Worm (Caenorhabditis elegans) whole organism, late embryonic: ENCODE measurements around the gene Y53F4B.7.

Source experiments
- C08G9.2 ChIP-seq: sonication (generic microtip); optimal IDR thresholded peaks from 2 replicates; lab custom pipeline; 2016; ENCODE audit warnings: mild to moderate bottlenecking, missing genetic modification characterization, moderate library complexity, missing compliant biosample characterization
- C38D4.7 ChIP-seq: fragments of 200-800 bp; sonication (Bioruptor generic); optimal IDR thresholded peaks from 2 replicates; lab custom pipeline; 2018; ENCODE audit warnings: mild to moderate bottlenecking, missing genetic modification characterization, moderate library complexity, missing compliant biosample characterization
- F13H6.1 ChIP-seq: sonication (generic microtip); optimal IDR thresholded peaks from 2 replicates; lab custom pipeline; 2016; ENCODE audit warnings: missing genetic modification characterization, missing compliant biosample characterization
- K02D7.2 ChIP-seq: sonication (generic microtip); optimal IDR thresholded peaks from 2 replicates; lab custom pipeline; 2017; ENCODE audit warnings: mild to moderate bottlenecking, missing genetic modification characterization, missing compliant biosample characterization
- K09A11.1 ChIP-seq: sonication (generic microtip); optimal IDR thresholded peaks from 2 replicates; lab custom pipeline; 2017; ENCODE audit warnings: antibody characterized with exemption, mild to moderate bottlenecking, missing genetic modification characterization, missing compliant biosample characterization; ENCODE audit not compliant: insufficient read depth
- Y22D7AL.16 ChIP-seq: sonication (generic microtip); optimal IDR thresholded peaks from 2 replicates; lab custom pipeline; 2016; ENCODE audit warnings: missing genetic modification characterization, missing compliant biosample characterization
- ahr-1 ChIP-seq: sonication (generic microtip); optimal IDR thresholded peaks from 2 replicates; lab custom pipeline; 2016; ENCODE audit warnings: missing genetic modification characterization, missing compliant biosample characterization
- ceh-2 ChIP-seq: sonication (generic microtip); optimal IDR thresholded peaks from 2 replicates; lab custom pipeline; 2016; ENCODE audit warnings: missing genotype, missing genetic modification characterization, missing compliant biosample characterization
- ceh-22 ChIP-seq: sonication (generic microtip); optimal IDR thresholded peaks from 2 replicates; lab custom pipeline; 2017; ENCODE audit warnings: missing biosample characterization, missing genetic modification characterization
- ceh-30 ChIP-seq: fragments of 150-350 bp; optimal IDR thresholded peaks from 2 replicates; lab custom pipeline; 2014; ENCODE audit warnings: missing biosample characterization, missing genetic modification characterization
- ceh-31 ChIP-seq: sonication (generic microtip); optimal IDR thresholded peaks from 2 replicates; lab custom pipeline; 2016; ENCODE audit warnings: missing genetic modification characterization, missing compliant biosample characterization
- ceh-34 ChIP-seq: sonication (generic microtip); optimal IDR thresholded peaks from 2 replicates; lab custom pipeline; 2016; ENCODE audit warnings: mild to moderate bottlenecking, missing genetic modification characterization, missing compliant biosample characterization
- ceh-48 ChIP-seq: sonication (generic microtip); optimal IDR thresholded peaks from 2 replicates; lab custom pipeline; 2016; ENCODE audit warnings: missing genetic modification characterization, inconsistent platforms, missing compliant biosample characterization
- ceh-6 ChIP-seq: fragments of 200-800 bp; sonication (Bioruptor generic); optimal IDR thresholded peaks from 2 replicates; lab custom pipeline; 2018; ENCODE audit warnings: mild to moderate bottlenecking, missing genetic modification characterization, missing compliant biosample characterization
- che-1 ChIP-seq: sonication (generic microtip); optimal IDR thresholded peaks from 2 replicates; lab custom pipeline; 2016; ENCODE audit warnings: mild to moderate bottlenecking, missing genetic modification characterization, missing compliant biosample characterization
- dmd-4 ChIP-seq: sonication (generic microtip); optimal IDR thresholded peaks from 2 replicates; lab custom pipeline; 2016; ENCODE audit warnings: borderline replicate concordance, missing genetic modification characterization, missing compliant biosample characterization
- elt-2 ChIP-seq: sonication (generic microtip); optimal IDR thresholded peaks from 2 replicates; lab custom pipeline; 2016; ENCODE audit warnings: missing genetic modification reagents, missing genetic modification characterization, missing compliant biosample characterization
- elt-4 ChIP-seq: sonication (generic microtip); optimal IDR thresholded peaks from 2 replicates; lab custom pipeline; 2016; ENCODE audit warnings: missing genetic modification characterization, missing compliant biosample characterization
- ets-4 ChIP-seq: sonication (generic microtip); optimal IDR thresholded peaks from 2 replicates; lab custom pipeline; 2016; ENCODE audit warnings: missing genetic modification characterization, missing compliant biosample characterization
- eyg-1 ChIP-seq: sonication (generic microtip); optimal IDR thresholded peaks from 2 replicates; lab custom pipeline; 2016; ENCODE audit warnings: missing genotype, missing genetic modification characterization, missing compliant biosample characterization
- fax-1 ChIP-seq: sonication (generic microtip); optimal IDR thresholded peaks from 2 replicates; lab custom pipeline; 2016; ENCODE audit warnings: missing genotype, missing genetic modification characterization, missing compliant biosample characterization
- fkh-10 ChIP-seq: fragments of 150-350 bp; optimal IDR thresholded peaks from 2 replicates; lab custom pipeline; 2014; ENCODE audit warnings: missing biosample characterization, missing genetic modification reagents, missing genetic modification characterization
- hlh-13 ChIP-seq: fragments of 200-800 bp; sonication (Bioruptor generic); optimal IDR thresholded peaks from 2 replicates; lab custom pipeline; 2018; ENCODE audit warnings: mild to moderate bottlenecking, missing genetic modification characterization, missing compliant biosample characterization
- hlh-15 ChIP-seq: sonication (generic microtip); optimal IDR thresholded peaks from 2 replicates; lab custom pipeline; 2016; ENCODE audit warnings: missing genetic modification characterization, missing compliant biosample characterization
- hlh-6 ChIP-seq: sonication (generic microtip); optimal IDR thresholded peaks from 2 replicates; lab custom pipeline; 2016; ENCODE audit warnings: missing genotype, missing genetic modification characterization, missing compliant biosample characterization
- hlh-8 ChIP-seq: sonication (generic microtip); optimal IDR thresholded peaks from 2 replicates; lab custom pipeline; 2016; ENCODE audit warnings: missing genotype, missing genetic modification characterization, missing compliant biosample characterization
- lim-6 ChIP-seq: sonication (generic microtip); optimal IDR thresholded peaks from 2 replicates; lab custom pipeline; 2016; ENCODE audit warnings: missing genetic modification characterization, missing compliant biosample characterization
- lin-11 ChIP-seq: fragments of 200-800 bp; sonication (Bioruptor generic); optimal IDR thresholded peaks from 2 replicates; lab custom pipeline; 2018; ENCODE audit warnings: mild to moderate bottlenecking, missing genetic modification characterization, missing compliant biosample characterization
- nhr-11 ChIP-seq: fragments of 150-350 bp; optimal IDR thresholded peaks from 2 replicates; lab custom pipeline; 2014; ENCODE audit warnings: missing biosample characterization, missing genetic modification characterization
- nhr-232 ChIP-seq: sonication (generic microtip); optimal IDR thresholded peaks from 2 replicates; lab custom pipeline; 2016; ENCODE audit warnings: missing genetic modification characterization, missing compliant biosample characterization
- npax-4 ChIP-seq: sonication (generic microtip); optimal IDR thresholded peaks from 2 replicates; lab custom pipeline; 2016; ENCODE audit warnings: missing genetic modification characterization, missing compliant biosample characterization
- odd-2 ChIP-seq: sonication (generic microtip); optimal IDR thresholded peaks from 2 replicates; lab custom pipeline; 2017; ENCODE audit warnings: antibody characterized with exemption, mild to moderate bottlenecking, missing genetic modification characterization, missing compliant biosample characterization
- pat-9 ChIP-seq: fragments of 200-800 bp; sonication (Bioruptor generic); optimal IDR thresholded peaks from 2 replicates; lab custom pipeline; 2018; ENCODE audit warnings: mild to moderate bottlenecking, missing genetic modification characterization, moderate library complexity, missing compliant biosample characterization
- pha-4 ChIP-seq: fragments of 150-350 bp; optimal IDR thresholded peaks from 2 replicates; lab custom pipeline; 2018; ENCODE audit warnings: missing biosample characterization, missing genetic modification reagents, missing genetic modification characterization
- pros-1 ChIP-seq: fragments of 150-350 bp; optimal IDR thresholded peaks from 2 replicates; lab custom pipeline; 2014; ENCODE audit warnings: missing biosample characterization, missing genetic modification reagents, missing genetic modification characterization
- ref-2 ChIP-seq: sonication (generic microtip); optimal IDR thresholded peaks from 2 replicates; lab custom pipeline; 2016; ENCODE audit warnings: missing genetic modification characterization, missing compliant biosample characterization
- sox-2 ChIP-seq: fragments of 200-800 bp; sonication (Bioruptor generic); IDR thresholded peaks from 2 replicates; pipeline ENCODE4 v1.3.6; 2022; ENCODE audit warnings: missing genetic modification reagents, missing genetic modification characterization, missing compliant biosample characterization
- tbx-2 ChIP-seq: sonication (generic microtip); optimal IDR thresholded peaks from 2 replicates; lab custom pipeline; 2016; ENCODE audit warnings: missing genetic modification characterization, missing compliant biosample characterization
- tbx-7 ChIP-seq: sonication (generic microtip); optimal IDR thresholded peaks from 2 replicates; lab custom pipeline; 2016; ENCODE audit warnings: missing genotype, missing genetic modification characterization, missing compliant biosample characterization
- ttx-3 ChIP-seq: sonication (generic microtip); optimal IDR thresholded peaks from 2 replicates; lab custom pipeline; 2016; ENCODE audit warnings: missing genetic modification reagents, missing genetic modification characterization, missing compliant biosample characterization
- unc-3 ChIP-seq, 2 experiments: fragments of 200-800 bp in 1 of 2; sonication (Bioruptor generic) in 1 of 2; sonication (generic microtip) in 1 of 2; conservative IDR thresholded peaks in 1 of 2; optimal IDR thresholded peaks in 1 of 2; 2 replicates each; pipeline versions ENCODE4 v1.3.6 to Lab custom; 2016 to 2022; ENCODE audit warnings: missing compliant biosample characterization in 2 of 2, missing genetic modification characterization in 2 of 2, missing genetic modification reagents in 1 of 2
- unc-86 ChIP-seq: sonication (generic microtip); optimal IDR thresholded peaks from 2 replicates; lab custom pipeline; 2016; ENCODE audit warnings: missing genetic modification characterization, missing compliant biosample characterization

Y53F4B.7 gene

DNA sequence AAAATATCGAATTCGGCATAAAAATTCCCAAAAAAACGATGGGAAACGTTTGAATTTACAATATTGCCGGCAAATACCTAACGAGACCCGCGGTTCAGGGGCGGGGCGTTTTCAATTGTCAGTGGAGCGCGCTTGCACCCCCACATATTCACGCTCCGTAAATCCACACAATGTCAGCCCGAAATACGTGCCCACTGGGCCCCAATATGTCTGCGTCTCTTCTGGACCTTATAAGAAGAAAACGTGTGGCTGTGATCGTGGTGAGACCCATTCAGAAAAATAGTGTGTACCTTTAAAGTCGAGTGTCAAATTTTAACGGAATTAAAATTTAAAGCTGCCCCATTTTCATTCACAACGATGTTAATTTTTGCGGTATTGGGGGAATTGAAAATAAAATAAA is 11.8 kb downstream of the Y53F4B.7 start:
- TF ChIP-seq hlh-13 (no peak), fax-1 (tag; lab: Kevin White, UChicago) (no peak), tbx-7 (tag; lab: Kevin White, UChicago) (no peak)

ce11 chrII:15005118-15005517 is 12.4 kb downstream of the Y53F4B.7 start:
- TF ChIP-seq ceh-22 (no peak), ets-4 (tag; lab: Kevin White, UChicago) (no peak), pha-4 (no peak), K09A11.1 (tag; lab: Kevin White, UChicago) (no peak), pat-9 (tag; lab: Kevin White, UChicago) (no peak)

- TF ChIP-seq unc-3 (GFP tag; conservative IDR thresholded peaks at IDR 0.05; lab: Robert Waterston, UW) (no peak), unc-3 (tag; optimal IDR thresholded peaks at IDR 0.05; lab: Kevin White, UChicago) (no peak), tbx-7 (tag; lab: Kevin White, UChicago) (peak; percentile 68), dmd-4 (tag; lab: Kevin White, UChicago) (peak; percentile 7), ref-2 (tag; lab: Kevin White, UChicago) (peak; percentile 50), F13H6.1 (tag; lab: Kevin White, UChicago) (peak; percentile 48), ceh-2 (peak; percentile 66), hlh-6 (tag; lab: Kevin White, UChicago) (peak; percentile 65), ahr-1 (tag; lab: Kevin White, UChicago) (peak; percentile 3), ceh-31 (tag; lab: Kevin White, UChicago) (peak; percentile 73), lin-11 (tag; lab: Kevin White, UChicago) (no peak), tbx-2 (tag; lab: Kevin White, UChicago) (peak; percentile 36), C38D4.7 (GFP tag; lab: Kevin White, UChicago) (no peak), fax-1 (tag; lab: Kevin White, UChicago) (peak; percentile 8), C08G9.2 (peak; percentile 60), Y22D7AL.16 (tag; lab: Kevin White, UChicago) (no peak), sox-2 (GFP tag; lab: Robert Waterston, UW) (no peak), pha-4 (no peak)
Observed at ce11 chrII:15008481-15009057, 15.9 kb downstream of the Y53F4B.7 start.

ce11 chrII:15010366-15011235 is 17.9 kb downstream of the Y53F4B.7 start, which contains the start of the genes Y53F4B.9 and Y53F4B.11:
Gene Y53F4B.9 (minus strand): TSS chrII:15010416.
Gene Y53F4B.11 (plus strand): TSS chrII:15010748.
- TF ChIP-seq C08G9.2 (peak; percentile 37), ahr-1 (tag; lab: Kevin White, UChicago) (no peak), hlh-13 (no peak), ceh-48 (tag; lab: Kevin White, UChicago) (peak; percentile 1), pros-1 (peak; percentile 6), ttx-3 (tag; lab: Kevin White, UChicago) (no peak), nhr-11 (tag; lab: Kevin White, UChicago) (no peak), sox-2 (GFP tag; lab: Robert Waterston, UW) (no peak), ceh-30 (no peak), F13H6.1 (tag; lab: Kevin White, UChicago) (no peak), ceh-34 (tag; lab: Kevin White, UChicago) (no peak), odd-2 (tag; lab: Kevin White, UChicago) (no peak), ceh-2 (no peak), nhr-232 (tag; lab: Kevin White, UChicago) (no peak), tbx-2 (tag; lab: Kevin White, UChicago) (peak; percentile 39), unc-3 (GFP tag; conservative IDR thresholded peaks at IDR 0.05; lab: Robert Waterston, UW) (no peak), unc-3 (tag; optimal IDR thresholded peaks at IDR 0.05; lab: Kevin White, UChicago) (no peak), che-1 (tag; lab: Kevin White, UChicago) (no peak), C38D4.7 (GFP tag; lab: Kevin White, UChicago) (no peak), fkh-10 (no peak), elt-4 (tag; lab: Kevin White, UChicago) (no peak), dmd-4 (tag; lab: Kevin White, UChicago) (no peak), ceh-6 (no peak), K02D7.2 (tag; lab: Kevin White, UChicago) (no peak), hlh-8 (tag; lab: Kevin White, UChicago) (no peak), hlh-6 (tag; lab: Kevin White, UChicago) (no peak), lim-6 (no peak), elt-2 (tag; lab: Kevin White, UChicago) (no peak), npax-4 (tag; lab: Kevin White, UChicago) (no peak), hlh-15 (no peak), unc-86 (tag; lab: Kevin White, UChicago) (no peak), eyg-1 (tag; lab: Kevin White, UChicago) (no peak)
